Fruit fly (Drosophila melanogaster): Measurements from ENCODE around the gene CG9044.

DNA sequence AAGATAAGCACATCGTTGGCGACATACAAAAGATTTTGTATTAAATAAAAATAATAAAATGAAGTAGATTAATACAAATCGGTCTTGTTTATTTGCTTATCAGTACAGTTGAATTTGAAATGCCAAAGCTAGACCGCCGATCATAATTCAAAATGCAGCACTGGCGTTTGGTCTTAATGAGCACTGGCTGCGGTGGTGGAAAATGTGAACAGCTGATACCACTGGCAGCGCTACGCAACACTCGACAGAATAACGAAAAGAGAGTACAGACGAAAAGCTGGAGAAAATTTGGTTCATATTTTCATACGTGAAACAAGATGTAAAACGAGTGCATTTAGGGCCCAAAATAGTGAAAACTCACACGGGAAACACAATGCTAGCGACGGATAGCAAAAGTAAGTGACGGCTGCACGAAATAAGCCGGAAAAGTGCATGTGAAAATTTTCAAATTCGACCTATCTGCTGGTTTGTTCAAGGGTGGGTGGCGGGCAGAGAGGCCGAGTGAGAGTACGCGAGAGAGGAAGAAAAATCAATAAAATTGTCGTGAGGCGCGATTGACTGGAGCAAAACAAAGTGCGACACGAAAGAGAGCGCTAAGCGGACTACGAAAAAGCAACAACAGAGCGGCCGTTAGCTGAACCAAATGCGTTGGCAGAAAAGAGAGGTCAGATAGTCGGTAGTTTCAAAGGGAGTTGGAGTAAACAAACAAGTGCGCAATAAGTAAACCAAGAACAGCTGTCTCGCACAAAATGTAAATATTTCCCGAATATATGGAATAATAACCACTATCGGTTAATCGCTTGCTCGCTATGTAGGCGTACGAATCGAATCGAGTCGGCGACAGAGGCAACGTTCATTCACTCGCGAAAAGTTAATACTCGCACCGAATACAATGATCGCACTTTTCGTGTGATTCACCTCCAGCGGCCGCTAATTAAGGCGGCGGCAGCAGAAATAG, 42.1 kb upstream of the CG9044 start, which contains the start of gene bchs:
- TF ChIP-seq CG32121 (GFP tag; IDR thresholded peaks at IDR 0.05) (0 out of 2 replicates have a peak, but pooled peaks have one; percentile 12), CG10348 (GFP tag; IDR thresholded peaks at IDR 0.05) (no peak), EcR (GFP tag; optimal IDR thresholded peaks at IDR 0.05) (peak; percentile 60), rn (GFP tag; IDR thresholded peaks at IDR 0.05) (no peak), Pif1B (GFP tag; optimal IDR thresholded peaks at IDR 0.05) (peak; percentile 21), CG17806 (tag; optimal IDR thresholded peaks at IDR 0.05) (no peak), gl (tag; optimal IDR thresholded peaks at IDR 0.05) (no peak), Ets98B (GFP tag; IDR thresholded peaks at IDR 0.05) (no peak), CG14655 (GFP tag; optimal IDR thresholded peaks at IDR 0.05) (no peak)
